Worm (Caenorhabditis elegans): ENCODE measurements around the gene his-73.

- TF ChIP-seq pes-1 (GFP tag; IDR thresholded peaks at IDR 0.05): no peak
- no peak for TF ChIP-seq ama-1 (optimal IDR thresholded peaks at IDR 0.05)
- TF ChIP-seq hmbx-1 (tag; optimal IDR thresholded peaks at IDR 0.05): no peak
- TF ChIP-seq hnd-1 (tag; optimal IDR thresholded peaks at IDR 0.05): no peak
- TF ChIP-seq tbx-11 (GFP tag; IDR thresholded peaks at IDR 0.05): no peak
- TF ChIP-seq ets-7 (tag; optimal IDR thresholded peaks at IDR 0.05): no peak
- TF ChIP-seq F13C5.2 (tag; optimal IDR thresholded peaks at IDR 0.05): no peak
- no peak for TF ChIP-seq flt-1 (GFP tag; IDR thresholded peaks at IDR 0.05)
- no peak for TF ChIP-seq ceh-36 (tag; optimal IDR thresholded peaks at IDR 0.05)
- TF ChIP-seq tbx-37 (GFP tag; conservative IDR thresholded peaks at IDR 0.05): no peak
- no peak for TF ChIP-seq ceh-13 (GFP tag; optimal IDR thresholded peaks at IDR 0.05)
- no peak for TF ChIP-seq hmg-4 (GFP tag; optimal IDR thresholded peaks at IDR 0.05)
- no peak for TF ChIP-seq aly-1 (tag; optimal IDR thresholded peaks at IDR 0.05)
Observed at ce11 chrII:13164062-13164461, 19.4 kb upstream of the his-73 start.

Data from whole organism, early embryonic.